Fruit fly (Drosophila melanogaster) whole organism, pupa: ENCODE results near the gene GCS2alpha.

Source experiments
- CG10348 ChIP-seq: fragments of 200-800 bp; sonication (Bioruptor generic); IDR thresholded peaks from 2 replicates; pipeline ENCODE4 v1.3.6; 2022; ENCODE audit warnings: missing biosample characterization, missing genetic modification characterization
- CG13204 ChIP-seq: fragments of 200-800 bp; sonication (Bioruptor generic); optimal IDR thresholded peaks from 2 replicates; lab custom pipeline; 2018; ENCODE audit warnings: missing biosample characterization, mild to moderate bottlenecking, missing genetic modification characterization, moderate library complexity
- CG34367 ChIP-seq: fragments of 200-800 bp; sonication (Bioruptor generic); optimal IDR thresholded peaks from 2 replicates; lab custom pipeline; 2018; ENCODE audit warnings: missing biosample characterization, mild to moderate bottlenecking, missing genetic modification characterization
- CG9948 ChIP-seq: fragments of 200-800 bp; sonication (Bioruptor generic); optimal IDR thresholded peaks from 2 replicates; lab custom pipeline; 2018; ENCODE audit warnings: missing biosample characterization, mild to moderate bottlenecking, missing genetic modification characterization, moderate library complexity
- EcR ChIP-seq: fragments of 200-800 bp; sonication (Bioruptor generic); optimal IDR thresholded peaks from 3 replicates; lab custom pipeline; 2019; ENCODE audit warnings: missing biosample characterization, missing genetic modification characterization, mild to moderate bottlenecking, moderate library complexity, missing genetic modification reagents
- Snoo ChIP-seq: fragments of 200-800 bp; sonication (Bioruptor generic); optimal IDR thresholded peaks from 3 replicates; lab custom pipeline; 2017; ENCODE audit warnings: missing biosample characterization, mild to moderate bottlenecking, missing genetic modification characterization, inconsistent platforms
- fd96Ca ChIP-seq: fragments of 200-800 bp; sonication (Bioruptor generic); IDR thresholded peaks from 3 replicates; pipeline ENCODE4 v1.3.6; 2022; ENCODE audit warnings: missing biosample characterization, missing genetic modification characterization

- TF ChIP-seq CG34367 (tag; lab: Kevin White, UChicago) (no peak), CG13204 (GFP tag; lab: Kevin White, UChicago) (no peak), CG9948 (tag; lab: Kevin White, UChicago) (no peak), EcR (no peak), CG10348 (GFP tag; lab: Robert Waterston, UW) (no peak), fd96Ca (no peak), Snoo (tag; lab: Kevin White, UChicago) (no peak)
Measured at dm6 chrX:21565539-21565938, 39.5 kb downstream of the GCS2alpha start.
